Worm (Caenorhabditis elegans) whole organism, mixed stage, embryonic: ENCODE results near the gene Y43F8B.18.

ENCODE experiments used
- ceh-43 ChIP-seq: fragments of 200-800 bp; sonication (Bioruptor generic); optimal IDR thresholded peaks from 2 replicates; lab custom pipeline; 2018; ENCODE audit warnings: mild to moderate bottlenecking, missing genetic modification characterization, moderate library complexity, missing compliant biosample characterization
- ces-1 ChIP-seq: fragments of 150-350 bp; optimal IDR thresholded peaks from 2 replicates; lab custom pipeline; 2014; ENCODE audit warnings: missing biosample characterization, missing genetic modification reagents, missing genetic modification characterization
- elt-3 ChIP-seq: fragments of 150-350 bp; optimal IDR thresholded peaks from 2 replicates; lab custom pipeline; 2014; ENCODE audit warnings: missing biosample characterization, missing genetic modification characterization
- mab-5 ChIP-seq: fragments of 150-350 bp; optimal IDR thresholded peaks from 2 replicates; lab custom pipeline; 2014; ENCODE audit warnings: missing biosample characterization, missing genetic modification characterization
- nhr-237 ChIP-seq: fragments of 150-350 bp; optimal IDR thresholded peaks from 2 replicates; lab custom pipeline; 2014; ENCODE audit warnings: missing biosample characterization, missing genetic modification characterization
- nhr-76 ChIP-seq: sonication (generic microtip); optimal IDR thresholded peaks from 2 replicates; lab custom pipeline; 2017; ENCODE audit warnings: missing biosample characterization, missing genetic modification characterization
- pha-4 ChIP-seq: fragments of 150-350 bp; optimal IDR thresholded peaks from 2 replicates; lab custom pipeline; 2018; ENCODE audit warnings: missing biosample characterization, missing genetic modification reagents, missing genetic modification characterization
- sptf-1 ChIP-seq: sonication (generic microtip); optimal IDR thresholded peaks from 2 replicates; lab custom pipeline; 2017; ENCODE audit warnings: mild to moderate bottlenecking, missing genetic modification characterization, moderate library complexity, missing compliant biosample characterization
- unc-39 ChIP-seq: fragments of 150-350 bp; optimal IDR thresholded peaks from 2 replicates; lab custom pipeline; 2014; ENCODE audit warnings: missing biosample characterization, missing genetic modification characterization
- ztf-11 ChIP-seq: fragments of 150-350 bp; optimal IDR thresholded peaks from 2 replicates; lab custom pipeline; 2014; ENCODE audit warnings: missing biosample characterization, missing genetic modification characterization

- TF ChIP-seq sptf-1 (tag; lab: Kevin White, UChicago) (no peak), mab-5 (tag; lab: Kevin White, UChicago) (no peak), nhr-237 (tag; lab: Kevin White, UChicago) (no peak), ztf-11 (tag; lab: Kevin White, UChicago) (no peak), ces-1 (GFP tag; lab: Kevin White, UChicago) (no peak), unc-39 (tag; lab: Kevin White, UChicago) (no peak), ceh-43 (GFP tag; lab: Kevin White, UChicago) (no peak), nhr-76 (tag; lab: Kevin White, UChicago) (no peak), elt-3 (tag; lab: Kevin White, UChicago) (no peak), pha-4 (tag; lab: Kevin White, UChicago) (no peak)
Measured at ce11 chrV:19495145-19495544, 9.4 kb downstream of the Y43F8B.18 start.
